Fruit fly (Drosophila melanogaster): ENCODE results near the gene CG9389.

dm6 chr3L:21302493-21302892 lies 32.1 kb upstream of the CG9389 start:
- no peak for TF ChIP-seq CG6792 (GFP tag; optimal IDR thresholded peaks at IDR 0.05)
- TF ChIP-seq fkh (GFP tag; optimal IDR thresholded peaks at IDR 0.05): no peak
- no peak for TF ChIP-seq Hr39 (GFP tag; optimal IDR thresholded peaks at IDR 0.05)
- TF ChIP-seq cyc (GFP tag; optimal IDR thresholded peaks at IDR 0.05): no peak
- TF ChIP-seq CG8319 (GFP tag; optimal IDR thresholded peaks at IDR 0.05): no peak
